Fruit fly (Drosophila melanogaster) ovary, adult (tissue): ENCODE results near the gene CG7692.

ENCODE experiments used
- CG17801 ChIP-seq: fragments of 200-800 bp; optimal IDR thresholded peaks from 2 replicates; lab custom pipeline; 2019; ENCODE audit warnings: missing biosample characterization, mild to moderate bottlenecking, missing genetic modification characterization, moderate library complexity; ENCODE audit not compliant: partially characterized antibody

Gene CG7692

DNA sequence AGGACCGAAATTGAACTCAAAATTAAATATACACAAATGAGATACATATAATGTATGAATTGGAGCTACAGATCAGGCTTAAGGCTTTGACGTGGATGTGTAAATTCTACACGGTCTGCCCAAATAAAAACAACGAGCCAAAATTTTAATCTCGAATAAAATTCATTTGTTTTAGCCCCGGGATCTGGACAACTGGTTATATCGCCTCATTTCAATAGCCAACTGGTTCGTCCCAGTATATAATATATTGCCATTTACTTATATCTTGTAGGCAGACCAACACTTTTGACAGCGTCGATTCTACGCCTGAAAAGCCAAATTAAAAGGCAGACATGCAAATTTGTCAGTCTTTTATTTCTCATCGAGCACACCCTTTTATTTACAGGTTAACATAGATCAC is 41.5 kb downstream of the CG7692 start:
- no peak for TF ChIP-seq CG17801 (GFP tag; lab: Kevin White, UChicago)

- TF ChIP-seq CG17801 (GFP tag; lab: Kevin White, UChicago), result no peak
Measured at dm6 chr3L:17394435-17395017, 42.9 kb downstream of the CG7692 start.

- no peak for TF ChIP-seq CG17801 (GFP tag; lab: Kevin White, UChicago)
Measured at dm6 chr3L:17399014-17399413, 47.4 kb downstream of the CG7692 start.

dm6 chr3L:17400911-17401310 is 49.3 kb downstream of the CG7692 start:
- TF ChIP-seq CG17801 (GFP tag; lab: Kevin White, UChicago), result no peak

- TF ChIP-seq CG17801 (GFP tag; lab: Kevin White, UChicago), result no peak
Measured at dm6 chr3L:17401411-17401810, 49.8 kb downstream of the CG7692 start.

DNA sequence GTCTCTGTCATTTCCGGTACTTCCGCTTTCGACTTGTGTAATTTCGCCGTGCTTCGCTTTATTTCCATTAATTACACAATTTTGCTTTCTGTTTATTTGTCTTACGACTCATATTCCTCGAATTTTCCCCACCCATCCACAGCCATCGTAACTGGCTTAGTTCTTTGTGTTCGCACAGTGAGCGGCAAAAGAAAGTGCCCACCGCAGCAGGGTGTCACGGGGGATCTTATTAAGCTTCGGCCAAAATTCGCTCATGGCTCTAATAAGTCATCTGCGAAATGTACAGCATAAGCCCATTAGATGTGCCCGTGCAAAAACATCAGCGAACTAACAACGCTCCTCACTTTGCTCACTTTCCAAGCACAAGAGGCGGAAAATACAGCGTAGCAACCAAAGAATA is 50.8 kb downstream of the CG7692 start:
- TF ChIP-seq CG17801 (GFP tag; lab: Kevin White, UChicago), result no peak

- TF ChIP-seq CG17801 (GFP tag; lab: Kevin White, UChicago), result no peak
Measured at dm6 chr3L:17403268-17403667, 51.6 kb downstream of the CG7692 start.

- no peak for TF ChIP-seq CG17801 (GFP tag; lab: Kevin White, UChicago)
Measured at dm6 chr3L:17404646-17405045, 53.0 kb downstream of the CG7692 start.

DNA sequence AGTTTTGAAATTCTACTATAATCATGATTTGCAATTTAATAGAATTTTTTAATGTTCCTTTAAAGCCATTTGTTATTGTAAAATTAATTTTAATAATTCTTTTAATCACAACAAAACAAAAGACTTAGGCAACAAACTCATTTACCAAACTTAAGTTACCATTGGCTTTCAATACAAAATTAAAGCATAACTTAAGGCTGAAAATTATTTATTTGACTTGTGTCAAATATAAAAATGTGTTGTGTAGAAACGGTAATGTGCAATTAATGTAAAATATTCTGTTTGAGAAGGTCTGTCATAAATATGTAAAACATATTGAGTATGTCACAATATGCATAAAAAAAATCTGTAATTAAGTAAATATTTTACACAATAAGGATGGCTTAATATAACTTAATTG is 55.5 kb downstream of the CG7692 start:
- TF ChIP-seq CG17801 (GFP tag; lab: Kevin White, UChicago), result no peak
